Fruit fly (Drosophila melanogaster) whole organism, embryonic: ENCODE results near the gene Syp.

Experiments used
- Abd-B ChIP-seq: fragments of 200-800 bp; sonication (Bioruptor generic); optimal IDR thresholded peaks from 2 replicates; lab custom pipeline; 2018; ENCODE audit warnings: missing biosample characterization, mild to moderate bottlenecking, missing genetic modification characterization, moderate library complexity
- Atf3 ChIP-seq: fragments of 200-800 bp; sonication (Bioruptor generic); optimal IDR thresholded peaks from 3 replicates; lab custom pipeline; 2016; ENCODE audit warnings: missing biosample characterization, missing genetic modification characterization
- Bgb ChIP-seq: fragments of 200-800 bp; sonication (Bioruptor generic); IDR thresholded peaks from 2 replicates; pipeline ENCODE4 v1.3.6; 2022; ENCODE audit warnings: missing biosample characterization, missing genetic modification characterization; ENCODE audit not compliant: partially characterized antibody
- CG13296 ChIP-seq: fragments of 200-800 bp; sonication (Bioruptor generic); optimal IDR thresholded peaks from 3 replicates; lab custom pipeline; 2018; ENCODE audit warnings: missing biosample characterization, mild to moderate bottlenecking, missing genetic modification characterization
- CG14965 ChIP-seq: fragments of 200-800 bp; sonication (Bioruptor generic); optimal IDR thresholded peaks from 2 replicates; lab custom pipeline; 2016; ENCODE audit warnings: missing biosample characterization, missing genetic modification characterization, borderline replicate concordance
- CG17612 ChIP-seq: fragments of 200-800 bp; sonication (Bioruptor generic); IDR thresholded peaks from 2 replicates; pipeline ENCODE4 v1.3.6; 2022; ENCODE audit warnings: missing biosample characterization, missing genetic modification characterization
- CG18764 ChIP-seq: fragments of 200-800 bp; sonication (Bioruptor generic); optimal IDR thresholded peaks from 3 replicates; lab custom pipeline; 2016; ENCODE audit warnings: missing biosample characterization, missing genetic modification characterization
- CG30403 ChIP-seq: fragments of 200-800 bp; sonication (Bioruptor generic); optimal IDR thresholded peaks from 3 replicates; lab custom pipeline; 2016; ENCODE audit warnings: missing biosample characterization, missing genetic modification characterization
- CG32532 ChIP-seq: fragments of 200-800 bp; sonication (Bioruptor generic); IDR thresholded peaks from 2 replicates; pipeline ENCODE4 v1.3.6; 2022; ENCODE audit warnings: missing biosample characterization, missing genetic modification characterization
- CG3847 ChIP-seq: fragments of 200-800 bp; sonication (Bioruptor generic); IDR thresholded peaks from 2 replicates; pipeline ENCODE4 v1.3.6; 2022; ENCODE audit warnings: missing biosample characterization, missing genetic modification characterization
- CG6175 ChIP-seq: fragments of 200-800 bp; sonication (Bioruptor generic); IDR thresholded peaks from 3 replicates; pipeline ENCODE4 v1.3.6; 2022; ENCODE audit warnings: missing biosample characterization, missing genetic modification characterization
- CG7745 ChIP-seq: fragments of 200-800 bp; sonication (Bioruptor generic); optimal IDR thresholded peaks from 2 replicates; lab custom pipeline; 2018; ENCODE audit warnings: missing biosample characterization, mild to moderate bottlenecking, missing genetic modification characterization, moderate library complexity
- CG7786 ChIP-seq: fragments of 200-800 bp; sonication (Bioruptor generic); optimal IDR thresholded peaks from 2 replicates; lab custom pipeline; 2016; ENCODE audit warnings: missing biosample characterization, missing genetic modification characterization
- CG9932 ChIP-seq: fragments of 200-800 bp; sonication (Bioruptor generic); IDR thresholded peaks from 2 replicates; pipeline ENCODE4 v1.3.6; 2022; ENCODE audit warnings: missing biosample characterization, missing genetic modification characterization
- Drgx ChIP-seq: fragments of 200-800 bp; sonication (Bioruptor generic); IDR thresholded peaks from 2 replicates; pipeline ENCODE4 v1.3.6; 2022; ENCODE audit warnings: missing biosample characterization, missing genetic modification characterization
- Gug ChIP-seq: fragments of 200-800 bp; sonication (Bioruptor generic); IDR thresholded peaks from 4 replicates; pipeline ENCODE4 v1.3.6; 2022; ENCODE audit warnings: missing biosample characterization, missing genetic modification characterization
- HLH3B ChIP-seq: fragments of 200-800 bp; sonication (Bioruptor generic); IDR thresholded peaks from 2 replicates; pipeline ENCODE4 v1.3.6; 2022; ENCODE audit warnings: missing biosample characterization, missing genetic modification characterization
- HLH4C ChIP-seq: fragments of 200-800 bp; sonication (Bioruptor generic); IDR thresholded peaks from 3 replicates; pipeline ENCODE4 v1.3.6; 2022; ENCODE audit warnings: missing biosample characterization, missing genetic modification characterization; ENCODE audit not compliant: partially characterized antibody
- Hr39 ChIP-seq: fragments of >200 bp; optimal IDR thresholded peaks from 2 replicates; lab custom pipeline; 2017
- Mrtf ChIP-seq: fragments of 200-800 bp; sonication (Bioruptor generic); IDR thresholded peaks from 3 replicates; pipeline ENCODE4 v1.3.6; 2022; ENCODE audit warnings: missing biosample characterization, missing genetic modification characterization
- Optix ChIP-seq: fragments of 200-800 bp; sonication (Bioruptor generic); IDR thresholded peaks from 3 replicates; pipeline ENCODE4 v1.3.6; 2022; ENCODE audit warnings: missing biosample characterization, missing genetic modification characterization
- Pdp1 ChIP-seq, 2 experiments: fragments of 200-800 bp; sonication (Bioruptor generic); optimal IDR thresholded peaks; 3 replicates each; lab custom pipeline; 2016; ENCODE audit warnings: missing biosample characterization in 2 of 2, missing genetic modification characterization in 2 of 2, mild to moderate bottlenecking in 1 of 2, moderate library complexity in 1 of 2
- Sox100B ChIP-seq: fragments of 200-800 bp; sonication (Bioruptor generic); optimal IDR thresholded peaks from 3 replicates; lab custom pipeline; 2018; ENCODE audit warnings: missing biosample characterization, mild to moderate bottlenecking, missing genetic modification characterization
- Xbp1 ChIP-seq: fragments of 200-800 bp; sonication (Bioruptor generic); optimal IDR thresholded peaks from 3 replicates; lab custom pipeline; 2016; ENCODE audit warnings: missing biosample characterization, mild to moderate bottlenecking, missing genetic modification characterization
- ase ChIP-seq: fragments of 200-800 bp; sonication (Bioruptor generic); IDR thresholded peaks from 3 replicates; pipeline ENCODE4 v1.3.6; 2022; ENCODE audit warnings: missing biosample characterization, missing genetic modification characterization
- br ChIP-seq: fragments of >200 bp; optimal IDR thresholded peaks from 2 replicates; lab custom pipeline; 2017
- bsh ChIP-seq, 2 experiments: fragments of 200-800 bp; sonication (Bioruptor generic); optimal IDR thresholded peaks; 2 replicates each; lab custom pipeline; 2017 to 2018; ENCODE audit warnings: mild to moderate bottlenecking in 2 of 2, missing biosample characterization in 2 of 2, missing genetic modification characterization in 2 of 2, moderate library complexity in 1 of 2
- corto ChIP-seq: fragments of 200-800 bp; sonication (Bioruptor generic); optimal IDR thresholded peaks from 2 replicates; lab custom pipeline; 2016; ENCODE audit warnings: missing biosample characterization, mild to moderate bottlenecking, missing genetic modification characterization, moderate library complexity
- dati ChIP-seq: fragments of 200-800 bp; sonication (Bioruptor generic); IDR thresholded peaks from 2 replicates; pipeline ENCODE4 v1.3.6; 2022; ENCODE audit warnings: missing biosample characterization, missing genetic modification characterization
- fd96Cb ChIP-seq: fragments of 200-800 bp; sonication (Bioruptor generic); optimal IDR thresholded peaks from 2 replicates; lab custom pipeline; 2018; ENCODE audit warnings: missing biosample characterization, mild to moderate bottlenecking, missing genetic modification characterization, moderate library complexity
- fru ChIP-seq: fragments of >200 bp; optimal IDR thresholded peaks from 2 replicates; lab custom pipeline; 2017
- her ChIP-seq: fragments of 200-800 bp; sonication (Bioruptor generic); optimal IDR thresholded peaks from 2 replicates; lab custom pipeline; 2016; ENCODE audit warnings: missing biosample characterization, missing genetic modification characterization
- hth ChIP-seq: fragments of >200 bp; optimal IDR thresholded peaks from 2 replicates; lab custom pipeline; 2017; ENCODE audit warnings: inconsistent platforms
- ind ChIP-seq: fragments of 200-800 bp; sonication (Bioruptor generic); optimal IDR thresholded peaks from 3 replicates; lab custom pipeline; 2016; ENCODE audit warnings: missing biosample characterization, missing genetic modification characterization
- lbe ChIP-seq: fragments of 200-800 bp; sonication (Bioruptor generic); optimal IDR thresholded peaks from 2 replicates; lab custom pipeline; 2016; ENCODE audit warnings: missing biosample characterization, mild to moderate bottlenecking, missing genetic modification characterization
- nau ChIP-seq: fragments of 200-800 bp; sonication (Bioruptor generic); optimal IDR thresholded peaks from 3 replicates; lab custom pipeline; 2017; ENCODE audit warnings: missing biosample characterization, mild to moderate bottlenecking, missing genetic modification characterization, missing genetic modification reagents
- nom ChIP-seq: fragments of 200-800 bp; sonication (Bioruptor generic); optimal IDR thresholded peaks from 2 replicates; lab custom pipeline; 2017; ENCODE audit warnings: missing biosample characterization, missing genetic modification characterization, mild to moderate bottlenecking, moderate library complexity, missing genetic modification reagents
- org-1 ChIP-seq: fragments of 200-800 bp; sonication (Bioruptor generic); optimal IDR thresholded peaks from 2 replicates; lab custom pipeline; 2017; ENCODE audit warnings: missing biosample characterization, missing genetic modification characterization
- pita ChIP-seq: fragments of 200-800 bp; sonication (Bioruptor generic); optimal IDR thresholded peaks from 2 replicates; lab custom pipeline; 2017; ENCODE audit warnings: missing biosample characterization, mild to moderate bottlenecking, missing genetic modification characterization
- pnt ChIP-seq: fragments of 200-800 bp; sonication (Bioruptor generic); optimal IDR thresholded peaks from 3 replicates; lab custom pipeline; 2016; ENCODE audit warnings: missing biosample characterization, missing genetic modification characterization
- pum ChIP-seq: fragments of 200-800 bp; sonication (Bioruptor generic); optimal IDR thresholded peaks from 2 replicates; lab custom pipeline; 2016; ENCODE audit warnings: missing biosample characterization, missing genetic modification characterization
- row ChIP-seq: fragments of 200-800 bp; sonication (Bioruptor generic); IDR thresholded peaks from 3 replicates; pipeline ENCODE4 v1.3.6; 2022; ENCODE audit warnings: missing biosample characterization, missing genetic modification characterization
- sens ChIP-seq: fragments of 200-800 bp; sonication (Bioruptor generic); peaks from one replicate; lab custom pipeline; 2016; ENCODE audit warnings: missing biosample characterization, missing genetic modification characterization
- sim ChIP-seq: fragments of 200-800 bp; sonication (Bioruptor generic); IDR thresholded peaks from 2 replicates; pipeline ENCODE4 v1.3.6; 2022; ENCODE audit warnings: missing biosample characterization, missing genetic modification characterization
- so ChIP-seq: fragments of 200-800 bp; sonication (Bioruptor generic); IDR thresholded peaks from 3 replicates; pipeline ENCODE4 v1.3.6; 2022; ENCODE audit warnings: missing biosample characterization, missing genetic modification characterization
- stc ChIP-seq: fragments of 200-800 bp; sonication (Bioruptor generic); IDR thresholded peaks from 2 replicates; pipeline ENCODE4 v1.3.6; 2022; ENCODE audit warnings: missing biosample characterization, missing genetic modification characterization

The Syp gene

DNA sequence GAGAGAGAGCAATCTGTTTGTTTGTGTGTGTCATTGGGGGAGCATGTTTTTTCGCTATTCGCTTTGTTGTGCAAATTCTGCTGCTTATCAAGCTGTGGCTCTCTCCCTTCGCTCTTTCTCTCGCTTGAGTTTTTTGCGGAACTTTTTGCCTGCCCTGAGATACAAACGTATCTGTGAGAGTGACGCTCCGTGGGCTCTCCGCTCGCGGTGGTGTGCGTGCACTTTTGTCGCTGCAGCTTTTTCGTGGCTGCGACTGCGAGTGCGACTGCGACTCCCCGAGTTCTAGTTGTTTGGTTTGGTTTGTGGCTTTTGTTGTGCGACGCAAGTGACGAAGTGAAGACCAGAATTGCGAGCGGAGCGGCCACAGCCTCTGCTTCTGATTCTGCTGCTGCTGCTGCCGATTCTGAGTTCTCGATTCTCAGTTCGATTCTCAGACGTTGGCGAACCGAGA is 26.2 kb downstream of the Syp start (continued):
- TF ChIP-seq pnt (GFP tag; lab: Kevin White, UChicago) (no peak), CG9932 (no peak), CG3847 (GFP tag; lab: Robert Waterston, UW) (no peak), CG7786 (GFP tag; lab: Kevin White, UChicago) (no peak), dati (GFP tag; lab: Robert Waterston, UW) (no peak), Drgx (GFP tag; lab: Robert Waterston, UW) (peak; percentile 82)

DNA sequence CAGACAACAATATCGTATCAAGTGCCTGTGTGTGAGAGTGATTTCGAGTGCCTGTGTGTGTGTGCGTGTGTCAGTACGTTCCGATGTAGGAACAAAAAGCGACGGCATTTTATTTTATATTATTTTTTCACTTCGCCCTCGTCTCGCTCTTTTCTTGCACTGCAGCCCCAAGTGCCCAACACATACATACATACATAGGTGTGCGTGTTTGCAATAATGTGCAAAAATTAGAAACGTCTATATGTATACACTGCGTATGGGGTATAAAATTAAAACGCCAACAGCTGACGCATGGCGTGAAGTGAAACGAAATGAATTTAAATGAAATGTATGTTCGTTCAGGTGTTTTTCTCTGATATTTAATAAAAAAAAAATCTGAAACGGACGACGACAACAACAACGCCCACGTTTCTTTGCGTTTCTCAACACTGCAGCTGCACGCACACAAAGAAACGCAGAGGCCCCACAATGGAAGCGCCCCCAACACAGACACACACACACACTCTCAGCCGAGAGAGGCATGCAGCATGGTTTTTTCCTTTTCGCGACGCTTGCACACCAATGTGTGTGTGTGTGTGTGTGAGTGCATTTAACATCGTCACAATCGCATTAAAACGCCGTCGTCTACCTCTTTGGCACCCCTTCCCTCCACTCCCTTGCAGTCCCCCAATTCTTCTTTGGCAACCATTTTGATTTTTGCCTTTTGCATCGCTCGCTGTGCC is 27.3 kb downstream of the Syp start:
- no peak for TF ChIP-seq nau (GFP tag; lab: Kevin White, UChicago)
- TF ChIP-seq Mrtf (GFP tag; lab: Robert Waterston, UW) = no peak
- peak; percentile 12 for TF ChIP-seq corto
- no peak for TF ChIP-seq CG13296 (GFP tag; lab: Kevin White, UChicago)
- TF ChIP-seq bsh (GFP tag; optimal IDR thresholded peaks at IDR 0.05; lab: Kevin White, UChicago) = peak in 1 of 2 experiments; percentile 54
- peak; percentile 55; the same call in 1 of the 2 replicates for TF ChIP-seq Drgx (GFP tag; lab: Robert Waterston, UW)
- no peak for TF ChIP-seq CG14965 (GFP tag; lab: Kevin White, UChicago)
- no peak for TF ChIP-seq CG7745 (tag; lab: Kevin White, UChicago)
- peak; percentile 28 for TF ChIP-seq sens (GFP tag; lab: Kevin White, UChicago)
- peak; percentile 22 for TF ChIP-seq lbe (GFP tag; lab: Kevin White, UChicago)
- no peak for TF ChIP-seq ind (GFP tag; lab: Kevin White, UChicago)
- TF ChIP-seq pum (GFP tag; lab: Kevin White, UChicago) = no peak
- TF ChIP-seq stc = no peak
- no peak for TF ChIP-seq Xbp1 (GFP tag; lab: Kevin White, UChicago)
- no peak for TF ChIP-seq CG18764
- no peak for TF ChIP-seq ase
- no peak for TF ChIP-seq CG17612 (GFP tag; lab: Robert Waterston, UW)
- TF ChIP-seq nom (GFP tag; lab: Kevin White, UChicago) = peak; percentile 13

DNA sequence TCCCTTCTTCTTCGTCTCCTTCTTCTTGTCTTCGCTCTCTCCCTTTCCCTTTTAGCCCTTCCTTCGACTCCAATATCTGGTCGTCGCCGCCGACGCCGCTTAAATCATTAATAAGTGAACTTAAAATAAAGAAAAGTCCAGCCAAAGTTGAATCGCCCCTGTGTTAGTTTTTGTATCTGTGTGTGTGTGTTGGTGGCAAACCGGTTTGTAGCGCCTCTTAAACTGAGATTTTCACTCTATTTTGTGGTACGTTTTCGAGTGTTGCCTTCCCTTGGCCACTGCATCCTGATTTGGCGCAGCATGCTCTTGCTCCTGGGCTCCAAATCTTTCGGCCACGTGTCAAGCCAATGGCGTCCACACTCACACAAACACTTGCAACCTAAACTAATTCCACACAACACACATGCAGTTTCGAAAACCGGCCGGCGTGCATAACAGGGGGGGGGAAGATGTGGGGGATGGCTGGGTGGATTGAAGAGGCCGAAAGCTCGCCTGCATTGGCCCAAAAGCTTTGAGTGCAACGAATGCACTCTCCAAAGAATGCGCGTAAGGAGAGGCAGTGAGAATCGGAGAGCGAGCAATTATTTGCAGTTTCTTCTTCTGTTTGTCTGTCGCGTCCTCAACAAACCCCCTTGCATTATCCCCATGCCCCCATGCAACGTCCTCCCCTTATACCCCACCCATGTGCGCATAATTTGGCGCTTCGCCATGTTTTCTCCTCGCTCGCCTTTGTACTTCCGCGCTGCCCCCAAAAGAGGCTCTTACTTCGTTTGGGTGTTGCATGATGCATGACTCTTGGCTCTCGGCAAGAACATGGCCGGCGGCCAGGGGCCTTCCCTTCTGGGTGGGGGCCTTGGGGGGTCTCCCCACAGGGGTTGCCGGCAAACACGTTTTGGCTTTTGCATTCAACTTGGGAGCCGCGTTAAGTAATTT is 28.2 kb downstream of the Syp start:
- TF ChIP-seq CG6175 (GFP tag; lab: Robert Waterston, UW) (no peak), HLH4C (GFP tag; lab: Robert Waterston, UW) (no peak), Abd-B (no peak), Hr39 (lab: Kevin White, UChicago) (peak; percentile 39), CG32532 (GFP tag; lab: Robert Waterston, UW) (no peak), br (lab: Kevin White, UChicago) (no peak), pita (GFP tag; lab: Kevin White, UChicago) (no peak), Optix (GFP tag; lab: Robert Waterston, UW) (no peak), fd96Cb (tag; lab: Kevin White, UChicago) (no peak), nom (GFP tag; lab: Kevin White, UChicago) (peak; percentile 77), bsh (GFP tag; optimal IDR thresholded peaks at IDR 0.05; lab: Kevin White, UChicago) (peak in 1 of 2 experiments; percentile 45), Pdp1 (GFP tag; optimal IDR thresholded peaks at IDR 0.05; lab: Kevin White, UChicago) (no peak), Drgx (GFP tag; lab: Robert Waterston, UW) (peak; percentile 72), lbe (GFP tag; lab: Kevin White, UChicago) (no peak), HLH3B (GFP tag; lab: Robert Waterston, UW) (no peak), fru (lab: Kevin White, UChicago) (no peak), row (GFP tag; lab: Robert Waterston, UW) (no peak), Sox100B (GFP tag; lab: Kevin White, UChicago) (no peak), sim (no peak), hth (lab: Kevin White, UChicago) (no peak), so (no peak), org-1 (GFP tag; lab: Kevin White, UChicago) (no peak), Gug (GFP tag; lab: Robert Waterston, UW) (no peak), Atf3 (GFP tag; lab: Kevin White, UChicago) (no peak), Bgb (GFP tag; lab: Robert Waterston, UW) (no peak), CG30403 (no peak), her (GFP tag; lab: Kevin White, UChicago) (no peak)
